Fruit fly (Drosophila melanogaster) whole organism, adult: ENCODE measurements around the gene Usp32.

Experiments
- CG11617 ChIP-seq: fragments of 200-800 bp; sonication (Bioruptor generic); optimal IDR thresholded peaks from 2 replicates; lab custom pipeline; 2017; ENCODE audit warnings: mild to moderate bottlenecking, missing biosample characterization, missing genetic modification reagents, missing genetic modification characterization
- CG12768 ChIP-seq: fragments of 200-800 bp; sonication (Bioruptor generic); optimal IDR thresholded peaks from 2 replicates; lab custom pipeline; 2017; ENCODE audit warnings: missing biosample characterization, missing genetic modification characterization, mild to moderate bottlenecking, moderate library complexity, missing genetic modification reagents
- CG14711 ChIP-seq: fragments of 200-800 bp; sonication (Bioruptor generic); optimal IDR thresholded peaks from 2 replicates; lab custom pipeline; 2018; ENCODE audit warnings: missing biosample characterization, mild to moderate bottlenecking, missing genetic modification characterization, moderate library complexity
- CG1620 ChIP-seq: fragments of 200-800 bp; sonication (Bioruptor generic); optimal IDR thresholded peaks from 2 replicates; lab custom pipeline; 2016; ENCODE audit warnings: missing biosample characterization, missing genetic modification characterization
- CG33017 ChIP-seq: fragments of 200-800 bp; sonication (Bioruptor generic); optimal IDR thresholded peaks from 2 replicates; lab custom pipeline; 2018; ENCODE audit warnings: missing biosample characterization, mild to moderate bottlenecking, missing genetic modification characterization, moderate library complexity
- CG5204 ChIP-seq: fragments of 200-800 bp; sonication (Bioruptor generic); optimal IDR thresholded peaks from 2 replicates; lab custom pipeline; 2016; ENCODE audit warnings: missing biosample characterization, missing genetic modification characterization
- CG7045 ChIP-seq: fragments of 200-800 bp; sonication (Bioruptor generic); optimal IDR thresholded peaks from 2 replicates; lab custom pipeline; 2017; ENCODE audit warnings: missing biosample characterization, mild to moderate bottlenecking, missing genetic modification characterization
- CG7101 ChIP-seq: fragments of 200-800 bp; sonication (Bioruptor generic); optimal IDR thresholded peaks from 2 replicates; lab custom pipeline; 2018; ENCODE audit warnings: missing biosample characterization, mild to moderate bottlenecking, missing genetic modification characterization, moderate library complexity
- Clk ChIP-seq: fragments of 200-800 bp; sonication (Bioruptor generic); optimal IDR thresholded peaks from 2 replicates; lab custom pipeline; 2017; ENCODE audit warnings: missing biosample characterization, missing genetic modification characterization
- Crg-1 ChIP-seq: fragments of 200-800 bp; sonication (Bioruptor generic); optimal IDR thresholded peaks from 2 replicates; lab custom pipeline; 2016; ENCODE audit warnings: missing biosample characterization, missing genetic modification characterization
- Hr96 ChIP-seq: fragments of 200-800 bp; sonication (Bioruptor generic); optimal IDR thresholded peaks from 2 replicates; lab custom pipeline; 2016; ENCODE audit warnings: missing biosample characterization, missing genetic modification characterization
- Mnt ChIP-seq: fragments of 200-800 bp; sonication (Bioruptor generic); optimal IDR thresholded peaks from 2 replicates; lab custom pipeline; 2016; ENCODE audit warnings: missing biosample characterization, mild to moderate bottlenecking, missing genetic modification characterization
- bab1 ChIP-seq: fragments of 200-800 bp; sonication (Bioruptor generic); optimal IDR thresholded peaks from 3 replicates; lab custom pipeline; 2019; ENCODE audit warnings: missing biosample characterization, mild to moderate bottlenecking, missing genetic modification characterization, moderate library complexity
- cic ChIP-seq: fragments of 200-800 bp; sonication (Bioruptor generic); optimal IDR thresholded peaks from 2 replicates; lab custom pipeline; 2017; ENCODE audit warnings: missing biosample characterization, mild to moderate bottlenecking, missing genetic modification characterization, moderate library complexity
- cnc ChIP-seq, 2 experiments: fragments of >200 bp; optimal IDR thresholded peaks; 2 replicates each; lab custom pipeline; 2017
- kay ChIP-seq: fragments of 200-800 bp; sonication (Bioruptor generic); peaks from one replicate; lab custom pipeline; 2016; ENCODE audit warnings: missing biosample characterization, missing genetic modification characterization, borderline replicate concordance
- ovo ChIP-seq: fragments of 200-800 bp; sonication (Bioruptor generic); optimal IDR thresholded peaks from 2 replicates; lab custom pipeline; 2016; ENCODE audit warnings: missing biosample characterization, missing genetic modification characterization
- pad ChIP-seq: fragments of 200-800 bp; sonication (Bioruptor generic); optimal IDR thresholded peaks from 3 replicates; lab custom pipeline; 2017; ENCODE audit warnings: missing biosample characterization, missing genetic modification characterization, mild to moderate bottlenecking, moderate library complexity, missing genetic modification reagents
- tj ChIP-seq: fragments of 200-800 bp; sonication (Bioruptor generic); optimal IDR thresholded peaks from 3 replicates; lab custom pipeline; 2017; ENCODE audit warnings: missing biosample characterization, mild to moderate bottlenecking, missing genetic modification characterization, moderate library complexity
- toe ChIP-seq: fragments of 200-800 bp; sonication (Bioruptor generic); optimal IDR thresholded peaks from 2 replicates; lab custom pipeline; 2016; ENCODE audit warnings: missing biosample characterization, missing genetic modification characterization

Gene Usp32

DNA sequence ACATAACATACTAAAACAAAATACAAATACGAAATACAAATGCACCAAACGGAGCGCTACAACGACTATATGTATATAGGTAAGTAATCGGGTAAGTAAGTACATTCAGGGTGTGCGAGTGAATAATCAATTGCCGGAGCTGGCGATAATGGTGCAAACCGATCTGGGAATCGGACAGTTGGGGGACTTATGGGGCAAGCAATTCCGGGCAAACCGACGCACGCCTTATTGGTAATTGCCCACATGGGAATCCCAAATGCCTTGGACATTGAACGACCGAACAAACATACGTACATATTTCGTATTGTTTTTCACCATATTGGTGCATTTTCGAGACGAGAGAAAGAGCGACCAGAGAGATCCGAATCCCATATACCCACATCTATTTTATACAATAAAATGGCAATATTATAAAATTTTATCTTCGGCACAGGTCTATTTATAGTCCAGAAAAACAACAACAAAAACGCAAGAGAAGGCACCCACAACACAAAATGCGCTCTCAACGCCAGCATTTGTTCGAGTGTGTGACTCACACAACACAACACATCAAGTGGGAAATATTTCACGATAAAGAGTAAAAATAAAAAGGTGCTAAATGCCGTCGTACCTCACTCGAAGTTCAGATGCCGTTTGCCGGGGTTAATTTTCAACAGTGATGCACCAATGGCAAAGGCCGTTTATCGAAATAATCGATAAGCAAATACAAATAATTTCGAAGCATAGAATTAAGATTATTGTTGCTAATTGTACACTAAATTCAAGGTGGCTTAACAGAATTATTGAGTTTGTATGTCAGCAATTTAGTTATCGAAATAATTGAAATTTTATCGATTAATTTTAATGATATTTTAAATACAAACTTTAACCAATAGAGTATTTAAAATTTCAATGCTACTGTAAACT is 29.5 kb downstream of the Usp32 start:
- TF ChIP-seq CG14711 (tag; lab: Kevin White, UChicago) (no peak), CG12768 (peak; percentile 35), CG7101 (tag; lab: Kevin White, UChicago) (no peak), Mnt (GFP tag; lab: Kevin White, UChicago) (no peak), Hr96 (GFP tag; lab: Kevin White, UChicago) (no peak), cic (GFP tag; lab: Kevin White, UChicago) (peak; percentile 56), CG1620 (no peak), CG11617 (GFP tag; lab: Kevin White, UChicago) (peak; percentile 21), CG5204 (GFP tag; lab: Kevin White, UChicago) (no peak), CG7045 (GFP tag; lab: Kevin White, UChicago) (no peak), bab1 (no peak), CG33017 (tag; lab: Kevin White, UChicago) (no peak), kay (peak; percentile 99), Clk (GFP tag; lab: Kevin White, UChicago) (no peak), pad (no peak), Crg-1 (no peak)

DNA sequence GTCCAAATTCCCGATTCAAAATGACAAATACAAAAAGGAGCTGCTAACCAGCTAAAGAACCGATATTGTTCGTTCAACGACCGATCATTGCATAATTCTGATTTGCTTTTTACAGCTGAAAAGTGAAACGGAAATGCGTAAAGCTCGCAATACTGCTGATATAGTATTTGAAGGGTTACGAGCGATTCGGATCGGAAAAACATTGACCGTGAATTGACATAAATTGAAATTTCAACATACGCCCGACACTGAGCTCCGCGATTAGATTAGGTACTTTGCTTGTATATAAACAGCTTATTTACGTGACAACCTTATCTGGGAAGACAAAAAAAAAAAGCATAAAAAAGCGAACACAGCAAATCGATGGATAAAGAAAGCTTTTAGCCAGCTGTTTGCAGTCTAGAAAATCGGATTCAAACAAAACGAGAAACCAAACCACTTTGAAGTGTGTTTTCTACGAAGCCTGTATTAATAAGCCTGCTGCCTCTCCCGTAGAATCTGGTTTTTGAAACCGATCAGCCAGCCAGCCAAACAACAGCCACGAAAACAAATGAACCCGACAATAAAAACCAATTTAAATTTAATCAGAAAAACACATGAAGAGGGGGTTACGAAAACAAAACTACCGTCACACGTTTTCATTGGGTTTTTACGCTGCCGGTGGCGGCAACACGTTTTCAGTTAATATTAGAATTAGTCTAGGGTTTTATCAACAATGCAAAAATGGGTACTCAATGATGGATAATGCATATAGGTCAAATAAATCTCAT is 30.7 kb downstream of the Usp32 start:
- TF ChIP-seq cnc (optimal IDR thresholded peaks at IDR 0.05; lab: Kevin White, UChicago) (peak in 1 of 2 experiments; percentile 59), CG7101 (tag; lab: Kevin White, UChicago) (no peak), pad (no peak), cic (GFP tag; lab: Kevin White, UChicago) (peak; percentile 58), Clk (GFP tag; lab: Kevin White, UChicago) (no peak), CG5204 (GFP tag; lab: Kevin White, UChicago) (no peak), CG1620 (no peak), CG7045 (GFP tag; lab: Kevin White, UChicago) (no peak), toe (GFP tag; lab: Kevin White, UChicago) (no peak), Hr96 (GFP tag; lab: Kevin White, UChicago) (no peak), ovo (GFP tag; lab: Kevin White, UChicago) (no peak), CG11617 (GFP tag; lab: Kevin White, UChicago) (no peak), tj (GFP tag; lab: Kevin White, UChicago) (peak; percentile 15), Crg-1 (no peak), CG33017 (tag; lab: Kevin White, UChicago) (no peak), bab1 (no peak), CG12768 (peak; percentile 38), Mnt (GFP tag; lab: Kevin White, UChicago) (no peak), kay (peak; percentile 26), CG14711 (tag; lab: Kevin White, UChicago) (no peak)

DNA sequence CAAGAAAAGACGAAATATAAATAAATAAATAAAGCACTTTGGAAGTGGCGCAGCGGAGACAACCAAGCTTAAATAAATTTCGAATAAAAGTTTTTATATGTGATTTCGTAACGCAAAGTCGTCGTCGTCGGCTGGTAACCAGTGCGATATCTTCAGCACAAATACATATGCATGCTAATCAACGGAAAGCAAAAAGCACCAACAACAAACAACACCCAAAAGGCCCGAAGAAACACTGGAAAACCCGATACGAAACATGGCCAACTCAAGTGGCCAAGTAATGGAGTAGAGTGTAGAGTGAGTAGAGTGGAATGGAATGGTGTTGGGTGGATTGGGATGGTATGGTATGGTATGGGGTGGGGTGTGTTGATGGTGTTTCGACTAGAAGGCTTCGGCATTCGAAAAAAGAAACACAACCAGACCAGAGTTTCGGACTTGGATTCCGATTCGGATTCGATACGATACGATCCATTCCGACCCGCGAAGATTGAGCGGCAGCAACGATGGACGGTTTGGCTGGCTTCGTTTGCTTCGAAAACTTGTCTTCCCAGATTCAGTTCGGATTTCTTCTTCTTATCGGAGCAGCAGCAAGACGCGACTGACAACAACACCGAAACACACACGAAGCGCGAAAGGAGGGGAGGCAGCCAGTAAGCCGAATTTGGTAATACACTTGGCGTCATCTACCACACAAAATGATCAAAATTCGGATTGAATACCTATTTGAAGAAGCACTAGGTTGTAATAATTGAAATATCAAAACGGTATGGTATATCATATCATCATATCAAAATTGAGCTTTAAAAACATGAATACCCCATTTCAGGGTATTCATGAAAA is 31.8 kb downstream of the Usp32 start:
- TF ChIP-seq Hr96 (GFP tag; lab: Kevin White, UChicago): no peak
- TF ChIP-seq cnc (optimal IDR thresholded peaks at IDR 0.05; lab: Kevin White, UChicago): no peak
- no peak for TF ChIP-seq toe (GFP tag; lab: Kevin White, UChicago)
- peak; percentile 40 for TF ChIP-seq CG33017 (tag; lab: Kevin White, UChicago)
- TF ChIP-seq ovo (GFP tag; lab: Kevin White, UChicago): no peak
- peak; percentile 56 for TF ChIP-seq CG7101 (tag; lab: Kevin White, UChicago)
- peak; percentile 54 for TF ChIP-seq bab1
- peak; percentile 4 for TF ChIP-seq CG12768
- TF ChIP-seq Clk (GFP tag; lab: Kevin White, UChicago): no peak
- TF ChIP-seq pad: no peak
- peak; percentile 11 for TF ChIP-seq CG7045 (GFP tag; lab: Kevin White, UChicago)

DNA sequence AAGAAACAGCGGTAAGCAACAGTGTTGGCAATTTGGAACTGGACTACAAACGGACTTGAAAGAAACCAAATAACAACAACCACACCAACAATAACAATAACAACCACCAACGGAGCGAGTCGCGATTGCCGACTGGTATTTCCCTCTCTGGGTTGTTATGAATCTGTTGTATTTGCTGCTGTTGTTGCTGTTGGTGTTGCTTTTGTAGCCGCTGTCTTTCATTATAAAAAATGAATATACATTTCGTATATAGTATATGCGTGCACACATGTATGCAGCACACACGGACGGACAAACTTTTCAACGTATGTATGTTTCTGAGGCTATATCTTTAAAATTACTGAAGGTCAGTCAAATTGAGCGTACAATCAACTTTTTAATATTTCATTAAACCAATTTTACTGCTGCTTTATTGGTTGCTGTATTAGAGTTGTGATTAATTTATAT is 32.5 kb downstream of the Usp32 start:
- TF ChIP-seq kay (peak; percentile 76), bab1 (no peak), Clk (GFP tag; lab: Kevin White, UChicago) (no peak), pad (no peak), CG33017 (tag; lab: Kevin White, UChicago) (no peak)

DNA sequence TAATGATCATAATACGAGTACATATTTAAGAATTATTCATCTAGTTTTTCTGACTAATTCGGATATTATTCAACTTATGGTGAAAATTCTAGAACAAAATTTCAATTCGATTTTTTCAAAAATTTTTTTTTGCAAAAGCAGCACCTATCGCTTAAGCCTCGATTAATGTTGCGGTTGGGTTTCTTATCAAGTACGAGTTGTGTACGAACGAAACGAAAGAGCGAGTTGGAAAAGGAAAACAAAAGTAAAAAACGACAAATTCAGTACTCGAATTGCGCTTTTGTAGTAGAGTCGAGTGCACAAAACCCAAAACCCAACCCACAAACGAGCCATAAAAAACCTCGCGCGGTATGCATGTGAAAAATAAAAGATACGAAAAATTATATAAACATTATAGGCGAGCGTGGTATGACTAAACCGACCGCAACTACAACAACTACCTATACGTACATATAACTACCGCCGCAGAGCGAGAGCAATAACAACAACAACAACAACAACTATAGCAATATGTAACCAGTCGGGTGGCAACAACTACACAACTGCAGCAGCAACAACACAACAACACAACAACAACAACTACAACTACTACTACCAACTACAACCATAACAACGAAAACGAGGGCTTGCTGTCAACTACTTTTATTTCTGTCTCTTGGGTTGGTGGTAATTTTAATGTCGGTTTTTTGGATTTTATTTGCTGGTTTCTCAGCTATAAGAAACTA is 33.6 kb downstream of the Usp32 start:
- TF ChIP-seq bab1: no peak
- no peak for TF ChIP-seq Mnt (GFP tag; lab: Kevin White, UChicago)
- peak; percentile 85 for TF ChIP-seq kay
- TF ChIP-seq CG7101 (tag; lab: Kevin White, UChicago): no peak
- TF ChIP-seq pad: no peak
- no peak for TF ChIP-seq Clk (GFP tag; lab: Kevin White, UChicago)
- no peak for TF ChIP-seq CG1620
- TF ChIP-seq CG14711 (tag; lab: Kevin White, UChicago): no peak
- TF ChIP-seq CG12768: peak; percentile 49
- peak; percentile 57 for TF ChIP-seq tj (GFP tag; lab: Kevin White, UChicago)
- no peak for TF ChIP-seq Hr96 (GFP tag; lab: Kevin White, UChicago)
- TF ChIP-seq CG11617 (GFP tag; lab: Kevin White, UChicago): no peak
- peak; percentile 44 for TF ChIP-seq cic (GFP tag; lab: Kevin White, UChicago)
